Worm (Caenorhabditis elegans) whole organism, midembryonic: ENCODE results near the gene ZK353.4.

ENCODE experiments used
- cog-1 ChIP-seq: sonication (generic microtip); optimal IDR thresholded peaks from 2 replicates; lab custom pipeline; 2016; ENCODE audit warnings: missing genetic modification characterization, missing compliant biosample characterization
- flt-1 ChIP-seq: fragments of 200-800 bp; sonication (Bioruptor generic); IDR thresholded peaks from 2 replicates; pipeline ENCODE4 v1.3.6; 2022; ENCODE audit warnings: missing genetic modification characterization, missing compliant biosample characterization
- ref-1 ChIP-seq: fragments of 200-800 bp; sonication (Bioruptor generic); conservative IDR thresholded peaks from 2 replicates; pipeline ENCODE4 v1.3.6; 2022; ENCODE audit warnings: missing genetic modification reagents, missing genetic modification characterization, missing compliant biosample characterization
- ztf-29 ChIP-seq: fragments of 200-800 bp; sonication (Bioruptor generic); IDR thresholded peaks from 2 replicates; pipeline ENCODE4 v1.3.6; 2022; ENCODE audit warnings: missing genetic modification reagents, missing genetic modification characterization, missing compliant biosample characterization

DNA sequence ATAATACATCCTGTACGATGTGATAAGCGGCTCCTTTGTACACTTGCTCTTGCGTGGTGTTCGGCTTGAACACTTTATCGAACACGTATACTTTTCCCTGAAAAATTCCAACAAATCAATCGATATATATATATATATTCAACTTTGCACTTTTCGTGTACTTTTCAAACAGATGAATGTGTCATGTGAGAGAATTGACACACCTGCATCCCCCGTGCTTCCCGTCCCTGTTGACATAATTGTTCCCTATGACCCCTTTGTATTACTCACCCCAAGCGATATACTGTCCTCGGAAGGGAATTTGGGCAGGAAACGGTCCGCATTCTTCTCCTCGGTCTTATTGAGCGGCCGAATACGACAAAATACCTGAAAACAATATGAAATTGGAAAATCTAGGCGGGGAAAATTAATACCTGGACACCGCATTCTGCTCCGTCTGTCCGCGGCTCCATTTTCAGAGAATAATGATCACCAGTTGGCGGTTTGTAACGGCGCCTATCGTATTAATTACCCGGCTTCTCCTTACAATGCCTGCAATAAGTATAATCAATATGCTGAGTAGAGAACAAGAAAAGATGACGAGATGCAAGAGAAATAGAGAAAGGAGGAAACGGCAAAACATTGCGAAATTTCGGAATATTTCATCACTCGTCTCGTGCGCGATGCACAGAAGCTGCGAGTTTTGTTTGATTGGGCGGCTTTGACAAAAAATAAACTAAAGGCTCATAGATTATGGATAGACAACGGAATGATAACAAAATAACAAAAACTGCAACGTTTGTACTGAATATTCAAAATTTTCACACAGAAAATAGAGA, 34.6 kb downstream of the ZK353.4 start, which contains the start of gene unc-116:
- TF ChIP-seq ztf-29 (GFP tag; lab: Robert Waterston, UW) (no peak), ref-1 (GFP tag; lab: Robert Waterston, UW) (no peak), flt-1 (no peak), cog-1 (tag; lab: Kevin White, UChicago) (no peak)
